Fruit fly (Drosophila melanogaster): ENCODE results near the gene Gss2.

Gene Gss2

dm6 chrX:17881138-17882121, 18.1 kb upstream of the Gss2 start (continued):
- TF ChIP-seq Mrtf (GFP tag; IDR thresholded peaks at IDR 0.05) (0 out of 3 replicates have a peak, but pooled peaks have one; percentile 48), CG7786 (GFP tag; optimal IDR thresholded peaks at IDR 0.05) (peak; percentile 72), esg (GFP tag; conservative IDR thresholded peaks at IDR 0.05) (no peak), phol (tag; optimal IDR thresholded peaks at IDR 0.05) (peak; percentile 51), en (GFP tag; optimal IDR thresholded peaks at IDR 0.05) (no peak), tio (GFP tag; optimal IDR thresholded peaks at IDR 0.05) (peak; percentile 44), Dek (tag; optimal IDR thresholded peaks at IDR 0.05) (peak; percentile 20), tll (GFP tag; optimal IDR thresholded peaks at IDR 0.05) (no peak), Hsf (GFP tag; optimal IDR thresholded peaks at IDR 0.05) (peak; percentile 40), CG1602 (GFP tag; optimal IDR thresholded peaks at IDR 0.05) (no peak), h (optimal IDR thresholded peaks at IDR 0.05) (no peak), BEAF-32 (GFP tag; optimal IDR thresholded peaks at IDR 0.05) (no peak), Mes4 (GFP tag; optimal IDR thresholded peaks at IDR 0.05) (no peak), mam (GFP tag; optimal IDR thresholded peaks at IDR 0.05) (peak; percentile 78), zfh2 (GFP tag; optimal IDR thresholded peaks at IDR 0.05) (peak; percentile 89), sc (optimal IDR thresholded peaks at IDR 0.05) (no peak), sc (GFP tag; optimal IDR thresholded peaks at IDR 0.05) (no peak), sob (GFP tag; IDR thresholded peaks at IDR 0.05) (peak; percentile 41; the same call in 1 of the 2 replicates), Xbp1 (GFP tag; optimal IDR thresholded peaks at IDR 0.05) (peak; percentile 58), MTF-1 (GFP tag; optimal IDR thresholded peaks at IDR 0.05; ENCODE audit: borderline replicate concordance) (no peak), CG12942 (GFP tag; optimal IDR thresholded peaks at IDR 0.05) (no peak), CG4282 (GFP tag; optimal IDR thresholded peaks at IDR 0.05) (no peak), Atf6 (GFP tag; IDR thresholded peaks at IDR 0.05) (peak; percentile 61; the same call in 1 of the 2 replicates), CG2875 (GFP tag; optimal IDR thresholded peaks at IDR 0.05) (no peak), CG2202 (tag; optimal IDR thresholded peaks at IDR 0.05) (no peak), CG12769 (tag; optimal IDR thresholded peaks at IDR 0.05) (peak; percentile 89), Fer2 (tag; optimal IDR thresholded peaks at IDR 0.05) (peak; percentile 27), E2f1 (GFP tag; IDR thresholded peaks at IDR 0.05) (0 out of 2 replicates have a peak, but pooled peaks have one; percentile 8), nom (GFP tag; optimal IDR thresholded peaks at IDR 0.05) (peak; percentile 71), fd64A (GFP tag; optimal IDR thresholded peaks at IDR 0.05) (no peak), CG7372 (GFP tag; IDR thresholded peaks at IDR 0.05) (no peak), C15 (GFP tag; IDR thresholded peaks at IDR 0.05) (no peak), tin (GFP tag; optimal IDR thresholded peaks at IDR 0.05) (peak; percentile 32), grau (tag; optimal IDR thresholded peaks at IDR 0.05) (peak; percentile 88), CG13287 (GFP tag; IDR thresholded peaks at IDR 0.05; ENCODE audit: partially characterized antibody) (no peak), CG13296 (GFP tag; optimal IDR thresholded peaks at IDR 0.05) (peak; percentile 17), CG10565 (GFP tag; optimal IDR thresholded peaks at IDR 0.05) (no peak), org-1 (GFP tag; optimal IDR thresholded peaks at IDR 0.05) (no peak), CG4707 (GFP tag; optimal IDR thresholded peaks at IDR 0.05) (no peak), CG7357 (GFP tag; IDR thresholded peaks at IDR 0.05) (no peak), GATAe (GFP tag; conservative IDR thresholded peaks at IDR 0.05) (no peak), cas (GFP tag; IDR thresholded peaks at IDR 0.05) (no peak), pfk (GFP tag; optimal IDR thresholded peaks at IDR 0.05) (no peak), lab (GFP tag; optimal IDR thresholded peaks at IDR 0.05) (peak; percentile 76), ttk (GFP tag; IDR thresholded peaks at IDR 0.05) (no peak), CG5953 (GFP tag; IDR thresholded peaks at IDR 0.05) (no peak), CG14965 (GFP tag; optimal IDR thresholded peaks at IDR 0.05; ENCODE audit: borderline replicate concordance) (no peak), CG30020 (tag; optimal IDR thresholded peaks at IDR 0.05) (no peak), Hr3 (GFP tag; optimal IDR thresholded peaks at IDR 0.05) (no peak)
